Fruit fly (Drosophila melanogaster) whole organism: ENCODE results near the gene Trim9.

Source experiments
- CG8478 ChIP-seq: fragments of >200 bp; optimal IDR thresholded peaks from 2 replicates; lab custom pipeline; 2018; ENCODE audit warnings: inconsistent platforms
- EcR ChIP-seq, 2 experiments: fragments of >200 bp; optimal IDR thresholded peaks; 2 replicates each; lab custom pipeline; 2017; ENCODE audit warnings: missing biosample characterization in 2 of 2, missing genetic modification characterization in 2 of 2, missing genetic modification reagents in 2 of 2
- pan ChIP-seq: fragments of >200 bp; optimal IDR thresholded peaks from 2 replicates; lab custom pipeline; 2017
- psq ChIP-seq: fragments of >200 bp; optimal IDR thresholded peaks from 2 replicates; lab custom pipeline; 2017
- usp ChIP-seq: fragments of >200 bp; optimal IDR thresholded peaks from 2 replicates; lab custom pipeline; 2017; ENCODE audit warnings: missing biosample characterization, missing genetic modification characterization, mixed read lengths

dm6 chr2L:10608662-10609262 is 64.1 kb downstream of the Trim9 start:
- TF ChIP-seq pan (lab: Kevin White, UChicago) (no peak), psq (lab: Kevin White, UChicago) (no peak), usp (no peak), EcR (GFP tag; optimal IDR thresholded peaks at IDR 0.05; lab: Kevin White, UChicago) (no peak), CG8478 (lab: Kevin White, UChicago) (no peak)
